Fruit fly (Drosophila melanogaster) whole organism, embryonic: ENCODE results near the gene Etl1.

Experiments used
- Aef1 ChIP-seq: fragments of 200-800 bp; sonication (Bioruptor generic); IDR thresholded peaks from 3 replicates; pipeline ENCODE4 v1.3.6; 2022; ENCODE audit warnings: missing biosample characterization, missing genetic modification characterization
- Antp ChIP-seq: fragments of 200-800 bp; sonication (Bioruptor generic); optimal IDR thresholded peaks from 3 replicates; lab custom pipeline; 2016; ENCODE audit warnings: missing biosample characterization, missing genetic modification characterization
- B-H2 ChIP-seq: fragments of 200-800 bp; sonication (Bioruptor generic); optimal IDR thresholded peaks from 2 replicates; lab custom pipeline; 2018; ENCODE audit warnings: missing biosample characterization, mild to moderate bottlenecking, missing genetic modification characterization
- CG10565 ChIP-seq: fragments of 200-800 bp; sonication (Bioruptor generic); optimal IDR thresholded peaks from 3 replicates; lab custom pipeline; 2016; ENCODE audit warnings: missing biosample characterization, mild to moderate bottlenecking, missing genetic modification characterization
- CG10979 ChIP-seq: fragments of 200-800 bp; sonication (Bioruptor generic); optimal IDR thresholded peaks from 2 replicates; lab custom pipeline; 2018; ENCODE audit warnings: missing biosample characterization, mild to moderate bottlenecking, missing genetic modification characterization, moderate library complexity
- CG11085 ChIP-seq: fragments of 200-800 bp; sonication (Bioruptor generic); IDR thresholded peaks from 2 replicates; pipeline ENCODE4 v1.3.6; 2022; ENCODE audit warnings: missing biosample characterization, missing genetic modification characterization
- CG11093 ChIP-seq: fragments of 200-800 bp; sonication (Bioruptor generic); IDR thresholded peaks from 3 replicates; pipeline ENCODE4 v1.3.6; 2022; ENCODE audit warnings: missing biosample characterization, missing genetic modification characterization
- CG11456 ChIP-seq: fragments of 200-800 bp; sonication (Bioruptor generic); IDR thresholded peaks from 3 replicates; pipeline ENCODE4 v1.3.6; 2022; ENCODE audit warnings: missing biosample characterization, missing genetic modification characterization
- CG18599 ChIP-seq: fragments of 200-800 bp; sonication (Bioruptor generic); optimal IDR thresholded peaks from 3 replicates; lab custom pipeline; 2017; ENCODE audit warnings: missing biosample characterization, missing genetic modification characterization, mild to moderate bottlenecking, moderate library complexity, missing genetic modification reagents
- CG18764 ChIP-seq: fragments of 200-800 bp; sonication (Bioruptor generic); optimal IDR thresholded peaks from 3 replicates; lab custom pipeline; 2016; ENCODE audit warnings: missing biosample characterization, missing genetic modification characterization
- CG2889 ChIP-seq: fragments of 200-800 bp; sonication (Bioruptor generic); IDR thresholded peaks from 3 replicates; pipeline ENCODE4 v1.3.6; 2022; ENCODE audit warnings: missing biosample characterization, missing genetic modification characterization
- CG32772 ChIP-seq: fragments of 200-800 bp; sonication (Bioruptor generic); IDR thresholded peaks from 2 replicates; pipeline ENCODE4 v1.3.6; 2022; ENCODE audit warnings: missing biosample characterization, missing genetic modification characterization
- CG34422 ChIP-seq: fragments of 200-800 bp; sonication (Bioruptor generic); IDR thresholded peaks from 3 replicates; pipeline ENCODE4 v1.3.6; 2022; ENCODE audit warnings: missing biosample characterization, missing genetic modification characterization
- CG4617 ChIP-seq: fragments of 200-800 bp; sonication (Bioruptor generic); optimal IDR thresholded peaks from 3 replicates; lab custom pipeline; 2016; ENCODE audit warnings: missing biosample characterization, missing genetic modification characterization, borderline replicate concordance
- CG7357 ChIP-seq: fragments of 200-800 bp; sonication (Bioruptor generic); IDR thresholded peaks from 3 replicates; pipeline ENCODE4 v1.3.6; 2022; ENCODE audit warnings: missing biosample characterization, missing genetic modification characterization
- CG8765 ChIP-seq: fragments of 200-800 bp; sonication (Bioruptor generic); IDR thresholded peaks from 2 replicates; pipeline ENCODE4 v1.3.6; 2022; ENCODE audit warnings: missing biosample characterization, missing genetic modification characterization
- CG9932 ChIP-seq: fragments of 200-800 bp; sonication (Bioruptor generic); IDR thresholded peaks from 2 replicates; pipeline ENCODE4 v1.3.6; 2022; ENCODE audit warnings: missing biosample characterization, missing genetic modification characterization
- D19A ChIP-seq: fragments of 200-800 bp; optimal IDR thresholded peaks from 3 replicates; lab custom pipeline; 2019; ENCODE audit warnings: missing biosample characterization, mild to moderate bottlenecking, missing genetic modification characterization, moderate library complexity
- Dref ChIP-seq: fragments of 200-800 bp; sonication (Bioruptor generic); IDR thresholded peaks from 2 replicates; pipeline ENCODE4 v1.3.6; 2022; ENCODE audit warnings: missing biosample characterization, missing genetic modification characterization
- Eip74EF ChIP-seq, 2 experiments: fragments of 200-800 bp in 1 of 2; fragments of >200 bp in 1 of 2; sonication (Bioruptor generic) in 1 of 2; optimal IDR thresholded peaks; 2 replicates each; lab custom pipeline; 2017 to 2019; ENCODE audit warnings: missing biosample characterization in 2 of 2, missing genetic modification characterization in 2 of 2, mild to moderate bottlenecking in 1 of 2, moderate library complexity in 1 of 2
- H15 ChIP-seq: fragments of 200-800 bp; sonication (Bioruptor generic); IDR thresholded peaks from 3 replicates; pipeline ENCODE4 v1.3.6; 2022; ENCODE audit warnings: missing biosample characterization, missing genetic modification characterization
- HLH54F ChIP-seq: fragments of 200-800 bp; sonication (Bioruptor generic); optimal IDR thresholded peaks from 3 replicates; lab custom pipeline; 2016; ENCODE audit warnings: missing biosample characterization, missing genetic modification characterization
- Hand ChIP-seq: fragments of 200-800 bp; sonication (Bioruptor generic); optimal IDR thresholded peaks from 2 replicates; lab custom pipeline; 2017; ENCODE audit warnings: mild to moderate bottlenecking, missing biosample characterization, missing genetic modification reagents, missing genetic modification characterization
- Lhr ChIP-seq: fragments of 200-800 bp; sonication (Bioruptor generic); optimal IDR thresholded peaks from 3 replicates; lab custom pipeline; 2017; ENCODE audit warnings: mild to moderate bottlenecking, missing biosample characterization, missing genetic modification reagents, missing genetic modification characterization
- MBD-R2 ChIP-seq: fragments of 200-800 bp; sonication (Bioruptor generic); IDR thresholded peaks from 2 replicates; pipeline ENCODE4 v1.3.6; 2022; ENCODE audit warnings: missing biosample characterization, missing genetic modification characterization
- Meics ChIP-seq: fragments of 200-800 bp; sonication (Bioruptor generic); optimal IDR thresholded peaks from 2 replicates; lab custom pipeline; 2017; ENCODE audit warnings: missing biosample characterization, mild to moderate bottlenecking, missing genetic modification characterization
- NC2β ChIP-seq: fragments of 200-800 bp; sonication (Bioruptor generic); optimal IDR thresholded peaks from 2 replicates; lab custom pipeline; 2016; ENCODE audit warnings: missing biosample characterization, missing genetic modification characterization
- Oli ChIP-seq: fragments of 200-800 bp; sonication (Bioruptor generic); optimal IDR thresholded peaks from 2 replicates; lab custom pipeline; 2018; ENCODE audit warnings: missing biosample characterization, mild to moderate bottlenecking, missing genetic modification characterization, moderate library complexity
- PHDP ChIP-seq: fragments of 200-800 bp; sonication (Bioruptor generic); optimal IDR thresholded peaks from 3 replicates; lab custom pipeline; 2018; ENCODE audit warnings: missing biosample characterization, mild to moderate bottlenecking, missing genetic modification characterization, moderate library complexity
- Rfx ChIP-seq: fragments of 200-800 bp; sonication (Bioruptor generic); IDR thresholded peaks from 2 replicates; pipeline ENCODE4 v1.3.6; 2022; ENCODE audit warnings: missing biosample characterization, missing genetic modification characterization
- Usf ChIP-seq: fragments of 200-800 bp; sonication (Bioruptor generic); optimal IDR thresholded peaks from 2 replicates; lab custom pipeline; 2017; ENCODE audit warnings: missing genotype, missing biosample characterization, missing genetic modification characterization
- Vsx1 ChIP-seq: fragments of 200-800 bp; sonication (Bioruptor generic); optimal IDR thresholded peaks from 2 replicates; lab custom pipeline; 2017; ENCODE audit warnings: missing biosample characterization, mild to moderate bottlenecking, missing genetic modification characterization, missing genetic modification reagents
- Xbp1 ChIP-seq: fragments of 200-800 bp; sonication (Bioruptor generic); optimal IDR thresholded peaks from 3 replicates; lab custom pipeline; 2016; ENCODE audit warnings: missing biosample characterization, mild to moderate bottlenecking, missing genetic modification characterization
- aop ChIP-seq: fragments of 200-800 bp; sonication (Bioruptor generic); IDR thresholded peaks from 2 replicates; pipeline ENCODE4 v1.3.6; 2022; ENCODE audit warnings: missing biosample characterization, missing genetic modification characterization
- bsh ChIP-seq, 2 experiments: fragments of 200-800 bp; sonication (Bioruptor generic); optimal IDR thresholded peaks; 2 replicates each; lab custom pipeline; 2017 to 2018; ENCODE audit warnings: mild to moderate bottlenecking in 2 of 2, missing biosample characterization in 2 of 2, missing genetic modification characterization in 2 of 2, moderate library complexity in 1 of 2
- chinmo ChIP-seq: fragments of 200-800 bp; sonication (Bioruptor generic); IDR thresholded peaks from 4 replicates; pipeline ENCODE4 v1.3.6; 2022; ENCODE audit warnings: missing biosample characterization, missing genetic modification characterization; ENCODE audit not compliant: partially characterized antibody
- ci ChIP-seq: fragments of 200-800 bp; sonication (Bioruptor generic); IDR thresholded peaks from 3 replicates; pipeline ENCODE4 v1.3.6; 2022; ENCODE audit warnings: missing biosample characterization, missing genetic modification characterization
- crp ChIP-seq, 2 experiments: fragments of 200-800 bp; sonication (Bioruptor generic); optimal IDR thresholded peaks; 2 replicates in 1 of 2; 3 replicates in 1 of 2; lab custom pipeline; 2017; ENCODE audit warnings: missing biosample characterization in 2 of 2, missing genetic modification characterization in 2 of 2, mild to moderate bottlenecking in 1 of 2, moderate library complexity in 1 of 2
- emc ChIP-seq: fragments of 200-800 bp; sonication (Bioruptor generic); optimal IDR thresholded peaks from 2 replicates; lab custom pipeline; 2016; ENCODE audit warnings: missing biosample characterization, missing genetic modification characterization
- fu2 ChIP-seq: fragments of 200-800 bp; sonication (Bioruptor generic); optimal IDR thresholded peaks from 2 replicates; lab custom pipeline; 2016; ENCODE audit warnings: missing biosample characterization, missing genetic modification characterization
- grau ChIP-seq: fragments of 200-800 bp; optimal IDR thresholded peaks from 3 replicates; lab custom pipeline; 2019; ENCODE audit warnings: missing biosample characterization, mild to moderate bottlenecking, missing genetic modification characterization, moderate library complexity
- grn ChIP-seq: fragments of 200-800 bp; sonication (Bioruptor generic); optimal IDR thresholded peaks from 3 replicates; lab custom pipeline; 2017; ENCODE audit warnings: missing biosample characterization, missing genetic modification characterization
- ind ChIP-seq: fragments of 200-800 bp; sonication (Bioruptor generic); optimal IDR thresholded peaks from 3 replicates; lab custom pipeline; 2016; ENCODE audit warnings: missing biosample characterization, missing genetic modification characterization
- lilli ChIP-seq: fragments of 200-800 bp; sonication (Bioruptor generic); optimal IDR thresholded peaks from 3 replicates; lab custom pipeline; 2016; ENCODE audit warnings: missing biosample characterization, missing genetic modification characterization
- nom ChIP-seq: fragments of 200-800 bp; sonication (Bioruptor generic); optimal IDR thresholded peaks from 2 replicates; lab custom pipeline; 2017; ENCODE audit warnings: missing biosample characterization, missing genetic modification characterization, mild to moderate bottlenecking, moderate library complexity, missing genetic modification reagents
- pb ChIP-seq: fragments of 200-800 bp; sonication (Bioruptor generic); optimal IDR thresholded peaks from 3 replicates; lab custom pipeline; 2016; ENCODE audit warnings: missing biosample characterization, missing genetic modification characterization
- row ChIP-seq: fragments of 200-800 bp; sonication (Bioruptor generic); IDR thresholded peaks from 3 replicates; pipeline ENCODE4 v1.3.6; 2022; ENCODE audit warnings: missing biosample characterization, missing genetic modification characterization
- salm ChIP-seq: fragments of 200-800 bp; sonication (Bioruptor generic); optimal IDR thresholded peaks from 2 replicates; lab custom pipeline; 2018; ENCODE audit warnings: missing biosample characterization, mild to moderate bottlenecking, missing genetic modification characterization
- sima ChIP-seq: fragments of 200-800 bp; sonication (Bioruptor generic); optimal IDR thresholded peaks from 2 replicates; lab custom pipeline; 2016; ENCODE audit warnings: missing biosample characterization, missing genetic modification characterization
- slbo ChIP-seq: fragments of 200-800 bp; sonication (Bioruptor generic); IDR thresholded peaks from 2 replicates; pipeline ENCODE4 v1.3.6; 2022; ENCODE audit warnings: missing biosample characterization, missing genetic modification characterization
- toy ChIP-seq: fragments of 200-800 bp; sonication (Bioruptor generic); IDR thresholded peaks from 2 replicates; pipeline ENCODE4 v1.3.6; 2022; ENCODE audit warnings: missing biosample characterization, missing genetic modification characterization
- zfh2 ChIP-seq: fragments of 200-800 bp; sonication (Bioruptor generic); optimal IDR thresholded peaks from 2 replicates; lab custom pipeline; 2016; ENCODE audit warnings: missing biosample characterization, missing genetic modification characterization

The Etl1 gene

DNA sequence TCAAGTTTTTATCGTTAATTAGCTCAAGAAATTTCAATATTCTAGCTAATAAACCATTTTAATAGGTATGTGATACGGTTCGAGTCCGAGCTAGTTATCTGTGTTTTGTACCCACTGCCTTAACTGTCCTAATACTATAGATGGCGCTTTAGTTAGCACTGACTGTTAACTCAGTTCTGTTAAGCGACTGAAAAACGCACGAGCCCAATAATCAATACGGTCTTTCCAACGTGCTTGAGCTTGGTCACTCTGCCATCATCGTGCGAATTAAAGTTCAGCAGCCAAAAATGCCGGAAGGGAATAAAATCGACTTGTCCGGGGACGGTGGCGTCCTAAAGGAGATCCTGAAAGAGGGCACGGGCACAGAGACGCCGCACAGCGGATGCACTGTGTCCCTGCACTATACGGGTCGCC, 24.5 kb downstream of the Etl1 start, which contains the start of gene Fkbp59 (continued):
- TF ChIP-seq Eip74EF (GFP tag; optimal IDR thresholded peaks at IDR 0.05; lab: Kevin White, UChicago): no peak
- no peak for TF ChIP-seq zfh2 (GFP tag; lab: Kevin White, UChicago)
- TF ChIP-seq B-H2 (GFP tag; lab: Kevin White, UChicago): peak; percentile 24
- TF ChIP-seq toy (GFP tag; lab: Robert Waterston, UW): no peak
- TF ChIP-seq crp (GFP tag; optimal IDR thresholded peaks at IDR 0.05; lab: Kevin White, UChicago): no peak
- TF ChIP-seq CG11093 (GFP tag; lab: Robert Waterston, UW): no peak
- TF ChIP-seq lilli: peak; percentile 18
- no peak for TF ChIP-seq ci (GFP tag; lab: Robert Waterston, UW)
- TF ChIP-seq row: no peak; the same call in 2 of the 3 replicates
- TF ChIP-seq Usf (GFP tag; lab: Kevin White, UChicago): no peak
- TF ChIP-seq CG11085 (GFP tag; lab: Robert Waterston, UW): no peak
- TF ChIP-seq Vsx1 (GFP tag; lab: Kevin White, UChicago): peak; percentile 99
- TF ChIP-seq bsh (GFP tag; optimal IDR thresholded peaks at IDR 0.05; lab: Kevin White, UChicago): no peak
- peak; percentile 58 for TF ChIP-seq Lhr (GFP tag; lab: Kevin White, UChicago)
- peak; percentile 40 for TF ChIP-seq Xbp1 (GFP tag; lab: Kevin White, UChicago)
- TF ChIP-seq ind (GFP tag; lab: Kevin White, UChicago): no peak
- TF ChIP-seq salm (tag; lab: Kevin White, UChicago): no peak
- TF ChIP-seq fu2 (GFP tag; lab: Kevin White, UChicago): no peak
- TF ChIP-seq grn (GFP tag; lab: Kevin White, UChicago): no peak
- no peak for TF ChIP-seq CG18599 (GFP tag; lab: Kevin White, UChicago)
- TF ChIP-seq Rfx (GFP tag; lab: Robert Waterston, UW): peak; percentile 59
- TF ChIP-seq CG10979: no peak
- no peak for TF ChIP-seq pb (GFP tag; lab: Kevin White, UChicago)
- peak; percentile 22 for TF ChIP-seq nom (GFP tag; lab: Kevin White, UChicago)
- 0 out of 4 replicates have a peak, but pooled peaks have one; percentile 46 for TF ChIP-seq chinmo (GFP tag; lab: Robert Waterston, UW)
- TF ChIP-seq H15: no peak
- no peak for TF ChIP-seq NC2β (GFP tag; lab: Kevin White, UChicago)
- no peak for TF ChIP-seq Meics (GFP tag; lab: Kevin White, UChicago)
- no peak for TF ChIP-seq CG10565
- TF ChIP-seq CG2889 (GFP tag; lab: Robert Waterston, UW): no peak
- peak; percentile 22 for TF ChIP-seq CG4617 (GFP tag; lab: Kevin White, UChicago)
- TF ChIP-seq emc (GFP tag; lab: Kevin White, UChicago): no peak
- no peak for TF ChIP-seq PHDP (tag; lab: Kevin White, UChicago)
- TF ChIP-seq CG8765 (GFP tag; lab: Robert Waterston, UW): no peak
- TF ChIP-seq CG32772: no peak
- TF ChIP-seq Antp: no peak
- no peak for TF ChIP-seq Hand (GFP tag; lab: Kevin White, UChicago)
- no peak for TF ChIP-seq CG18764 (GFP tag; lab: Kevin White, UChicago)
- TF ChIP-seq aop (GFP tag; lab: Robert Waterston, UW): no peak
- TF ChIP-seq Oli (tag; lab: Kevin White, UChicago): no peak
- TF ChIP-seq grau (tag; lab: Kevin White, UChicago): peak; percentile 22
- no peak for TF ChIP-seq Aef1
- TF ChIP-seq HLH54F (GFP tag; lab: Kevin White, UChicago): no peak
- no peak for TF ChIP-seq CG9932 (GFP tag; lab: Robert Waterston, UW)
- TF ChIP-seq sima: no peak
- peak; percentile 40; the same call in 1 of the 2 replicates for TF ChIP-seq Dref
- TF ChIP-seq MBD-R2 (GFP tag; lab: Robert Waterston, UW): peak; percentile 90
- TF ChIP-seq slbo: peak; percentile 31; the same call in 1 of the 2 replicates
- TF ChIP-seq CG34422: peak; percentile 54; the same call in 1 of the 3 replicates
- TF ChIP-seq D19A: no peak
- TF ChIP-seq CG11456: no peak
- no peak for TF ChIP-seq CG7357 (GFP tag; lab: Robert Waterston, UW)
